Fruit fly (Drosophila melanogaster): ENCODE data around the gene CG31248.

Gene CG31248

DNA sequence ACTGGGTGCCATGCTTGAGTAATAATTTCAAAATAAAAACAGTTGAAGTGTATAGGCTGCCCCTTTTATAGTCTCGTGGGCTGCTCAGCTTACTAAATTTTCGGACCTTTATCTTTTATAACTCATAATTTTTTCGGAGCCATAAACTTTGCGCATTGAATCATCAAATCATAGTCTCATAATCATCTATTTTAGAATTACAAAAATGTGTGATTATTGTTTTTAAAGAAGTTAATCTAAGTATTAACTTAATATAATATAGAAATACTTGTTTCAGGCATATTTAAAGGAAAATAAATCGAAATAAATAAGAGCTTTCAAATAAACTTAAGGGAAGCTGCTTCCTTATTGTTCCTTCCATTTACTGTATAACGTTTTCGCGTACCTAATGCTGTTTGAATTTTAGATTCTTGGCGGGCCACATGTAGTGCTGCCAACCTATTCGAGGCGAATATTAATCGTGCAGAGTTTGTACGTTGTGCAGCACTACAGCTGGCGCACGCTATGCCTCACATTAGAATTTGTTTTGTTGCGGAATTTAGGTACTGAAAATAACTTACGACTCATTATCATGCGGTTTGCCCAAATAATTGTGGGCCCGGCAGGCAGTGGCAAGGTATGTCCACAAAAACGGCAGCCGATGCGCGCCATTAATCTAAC, 15.3 kb downstream of the CG31248 start, which contains the start of the genes CG14610 and CG2656:
Gene CG14610, minus strand, starts transcription at position 51 of the 660 bp plus-strand sequence.
Gene CG2656, plus strand, starts transcription at position 480 of the 660 bp plus-strand sequence.
- no peak for TF ChIP-seq ase (GFP tag; IDR thresholded peaks at IDR 0.05)
- peak; percentile 75 for TF ChIP-seq Ptx1 (GFP tag; IDR thresholded peaks at IDR 0.05)
- TF ChIP-seq Sox102F (GFP tag; optimal IDR thresholded peaks at IDR 0.05), result peak; percentile 73
- TF ChIP-seq CG2202 (tag; optimal IDR thresholded peaks at IDR 0.05), result peak; percentile 46
- TF ChIP-seq bbx (GFP tag; IDR thresholded peaks at IDR 0.05; ENCODE audit: partially characterized antibody), result peak; percentile 75
- TF ChIP-seq CG7357 (GFP tag; IDR thresholded peaks at IDR 0.05), result no peak
- TF ChIP-seq ab (GFP tag; optimal IDR thresholded peaks at IDR 0.05), result no peak
- TF ChIP-seq CG9215 (GFP tag; IDR thresholded peaks at IDR 0.05), result no peak
- peak; percentile 49 for TF ChIP-seq CG12744 (GFP tag; optimal IDR thresholded peaks at IDR 0.05)
- TF ChIP-seq Dip3 (GFP tag; optimal IDR thresholded peaks at IDR 0.05), result peak; percentile 82
- no peak for TF ChIP-seq nerfin-2 (GFP tag; IDR thresholded peaks at IDR 0.05; ENCODE audit: partially characterized antibody)
- peak; percentile 27 for TF ChIP-seq CG34376 (GFP tag; optimal IDR thresholded peaks at IDR 0.05)
- TF ChIP-seq Dad (GFP tag; optimal IDR thresholded peaks at IDR 0.05), result peak; percentile 83
- TF ChIP-seq fd96Cb (tag; optimal IDR thresholded peaks at IDR 0.05), result peak; percentile 37
- peak; percentile 42 for TF ChIP-seq Lhr (GFP tag; optimal IDR thresholded peaks at IDR 0.05)
- TF ChIP-seq CTCF (GFP tag; optimal IDR thresholded peaks at IDR 0.05), result peak; percentile 52
- TF ChIP-seq CG17385 (GFP tag; optimal IDR thresholded peaks at IDR 0.05), result peak; percentile 49
- TF ChIP-seq CG18011 (GFP tag; optimal IDR thresholded peaks at IDR 0.05), result peak; percentile 72
- TF ChIP-seq CG11085 (GFP tag; IDR thresholded peaks at IDR 0.05), result 0 out of 2 replicates have a peak, but pooled peaks have one; percentile 38
- no peak for TF ChIP-seq CG5180 (GFP tag; optimal IDR thresholded peaks at IDR 0.05)
- peak; percentile 89 for TF ChIP-seq Chrac-16 (GFP tag; optimal IDR thresholded peaks at IDR 0.05)
- TF ChIP-seq chm (GFP tag; IDR thresholded peaks at IDR 0.05), result peak; percentile 47; the same call in 1 of the 2 replicates
- peak; percentile 84 for TF ChIP-seq ken (GFP tag; IDR thresholded peaks at IDR 0.05)
- no peak for TF ChIP-seq CG10274 (GFP tag; optimal IDR thresholded peaks at IDR 0.05)
- peak; percentile 34 for TF ChIP-seq fd3F (GFP tag; optimal IDR thresholded peaks at IDR 0.05)
- TF ChIP-seq bowl (GFP tag; IDR thresholded peaks at IDR 0.05), result no peak
- peak; percentile 31; the same call in 1 of the 2 replicates for TF ChIP-seq Taf1 (GFP tag; IDR thresholded peaks at IDR 0.05)
- TF ChIP-seq CG13424 (tag; optimal IDR thresholded peaks at IDR 0.05), result peak; percentile 53
- no peak for TF ChIP-seq lov (optimal IDR thresholded peaks at IDR 0.05)
- TF ChIP-seq lov (GFP tag; IDR thresholded peaks at IDR 0.05), result no peak
- TF ChIP-seq sna (GFP tag; IDR thresholded peaks at IDR 0.05; ENCODE audit: partially characterized antibody), result peak; percentile 64
- TF ChIP-seq tx (GFP tag; optimal IDR thresholded peaks at IDR 0.05), result peak; percentile 81
- TF ChIP-seq ranshi (GFP tag; IDR thresholded peaks at IDR 0.05), result 0 out of 2 replicates have a peak, but pooled peaks have one; percentile 50
- TF ChIP-seq Dek (tag; optimal IDR thresholded peaks at IDR 0.05), result no peak
- TF ChIP-seq CG1603 (tag; optimal IDR thresholded peaks at IDR 0.05), result peak; percentile 94
- TF ChIP-seq ap (GFP tag; IDR thresholded peaks at IDR 0.05), result no peak
- TF ChIP-seq CG12769 (tag; optimal IDR thresholded peaks at IDR 0.05), result no peak
- peak; percentile 84 for TF ChIP-seq CG7786 (GFP tag; optimal IDR thresholded peaks at IDR 0.05)
- TF ChIP-seq ems (GFP tag; optimal IDR thresholded peaks at IDR 0.05), result peak; percentile 86
- TF ChIP-seq CG32772 (GFP tag; IDR thresholded peaks at IDR 0.05), result peak; percentile 56
- TF ChIP-seq Dfd (GFP tag; optimal IDR thresholded peaks at IDR 0.05), result no peak
- TF ChIP-seq CHES-1-like (GFP tag; optimal IDR thresholded peaks at IDR 0.05), result peak; percentile 82
- peak; percentile 14 for TF ChIP-seq disco-r (GFP tag; optimal IDR thresholded peaks at IDR 0.05)
- TF ChIP-seq her (GFP tag; optimal IDR thresholded peaks at IDR 0.05), result peak; percentile 89
- peak; percentile 88 for TF ChIP-seq Mad (GFP tag; optimal IDR thresholded peaks at IDR 0.05)
- TF ChIP-seq CG30403 (GFP tag; optimal IDR thresholded peaks at IDR 0.05), result peak; percentile 87
- TF ChIP-seq bigmax (GFP tag; optimal IDR thresholded peaks at IDR 0.05), result no peak
- TF ChIP-seq CG17186 (GFP tag; optimal IDR thresholded peaks at IDR 0.05), result peak; percentile 96
- no peak for TF ChIP-seq CG10431 (GFP tag; optimal IDR thresholded peaks at IDR 0.05)
- no peak for TF ChIP-seq h (optimal IDR thresholded peaks at IDR 0.05)
- no peak for TF ChIP-seq pita (GFP tag; optimal IDR thresholded peaks at IDR 0.05)

Measured in whole organism, embryonic.